Fruit fly (Drosophila melanogaster): ENCODE measurements around the gene RhoGAP68F.

Gene RhoGAP68F

dm6 chr3L:12111081-12111958, 27.3 kb upstream of the RhoGAP68F start (continued):
- TF ChIP-seq NFAT (GFP tag; IDR thresholded peaks at IDR 0.05) (no peak), mld (GFP tag; IDR thresholded peaks at IDR 0.05; ENCODE audit: partially characterized antibody) (no peak), tio (GFP tag; optimal IDR thresholded peaks at IDR 0.05) (peak; percentile 60), CG42726 (GFP tag; IDR thresholded peaks at IDR 0.05; ENCODE audit: partially characterized antibody) (no peak), Bteb2 (GFP tag; optimal IDR thresholded peaks at IDR 0.05) (peak; percentile 12), D19B (GFP tag; optimal IDR thresholded peaks at IDR 0.05) (no peak), Sry-β (GFP tag; optimal IDR thresholded peaks at IDR 0.05) (no peak), HmgZ (tag; optimal IDR thresholded peaks at IDR 0.05) (peak; percentile 21), CG7928 (GFP tag; optimal IDR thresholded peaks at IDR 0.05) (no peak), gem (tag; optimal IDR thresholded peaks at IDR 0.05) (peak; percentile 94), CG8290 (GFP tag; optimal IDR thresholded peaks at IDR 0.05) (peak; percentile 48), CG8290 (tag; optimal IDR thresholded peaks at IDR 0.05) (no peak), CG7271 (tag; optimal IDR thresholded peaks at IDR 0.05) (peak; percentile 84), Ptx1 (GFP tag; IDR thresholded peaks at IDR 0.05) (peak; percentile 80), CG2199 (GFP tag; IDR thresholded peaks at IDR 0.05) (peak; percentile 74; the same call in 1 of the 3 replicates), Vsx1 (GFP tag; optimal IDR thresholded peaks at IDR 0.05) (peak; percentile 69), toy (GFP tag; IDR thresholded peaks at IDR 0.05) (no peak), HLH4C (GFP tag; IDR thresholded peaks at IDR 0.05; ENCODE audit: partially characterized antibody) (no peak), CG9215 (GFP tag; IDR thresholded peaks at IDR 0.05) (no peak), E2f1 (GFP tag; IDR thresholded peaks at IDR 0.05) (peak; percentile 82), Atf-2 (GFP tag; optimal IDR thresholded peaks at IDR 0.05) (no peak), CG11398 (GFP tag; optimal IDR thresholded peaks at IDR 0.05) (peak; percentile 36), Gsc (GFP tag; IDR thresholded peaks at IDR 0.05) (no peak), ATbp (GFP tag; optimal IDR thresholded peaks at IDR 0.05) (peak; percentile 47), Ets97D (GFP tag; optimal IDR thresholded peaks at IDR 0.05) (no peak), CG12104 (GFP tag; optimal IDR thresholded peaks at IDR 0.05) (peak; percentile 72), Hsf (GFP tag; optimal IDR thresholded peaks at IDR 0.05) (peak; percentile 49), Poxn (GFP tag; IDR thresholded peaks at IDR 0.05) (no peak), CG13287 (GFP tag; IDR thresholded peaks at IDR 0.05; ENCODE audit: partially characterized antibody) (no peak), CG4730 (GFP tag; IDR thresholded peaks at IDR 0.05) (peak; percentile 67), Chrac-16 (GFP tag; optimal IDR thresholded peaks at IDR 0.05) (peak; percentile 78), Asciz (GFP tag; optimal IDR thresholded peaks at IDR 0.05) (peak; percentile 83), gsb-n (tag; optimal IDR thresholded peaks at IDR 0.05) (peak; percentile 88), prd (optimal IDR thresholded peaks at IDR 0.05) (no peak), prd (GFP tag; IDR thresholded peaks at IDR 0.05) (peak; percentile 71), pho (GFP tag; optimal IDR thresholded peaks at IDR 0.05) (no peak), Bdp1 (GFP tag; optimal IDR thresholded peaks at IDR 0.05) (no peak), phol (tag; optimal IDR thresholded peaks at IDR 0.05) (peak; percentile 92), CG5245 (GFP tag; optimal IDR thresholded peaks at IDR 0.05) (peak; percentile 54), br (optimal IDR thresholded peaks at IDR 0.05) (no peak), usp (GFP tag; optimal IDR thresholded peaks at IDR 0.05) (no peak), Aef1 (GFP tag; IDR thresholded peaks at IDR 0.05) (peak; percentile 55), ems (GFP tag; optimal IDR thresholded peaks at IDR 0.05) (peak; percentile 59), CG11456 (GFP tag; IDR thresholded peaks at IDR 0.05) (no peak), CG43689 (GFP tag; IDR thresholded peaks at IDR 0.05) (no peak), CG6765 (GFP tag; optimal IDR thresholded peaks at IDR 0.05) (peak; percentile 24), jumu (GFP tag; optimal IDR thresholded peaks at IDR 0.05) (peak; percentile 0), Sry-δ (GFP tag; optimal IDR thresholded peaks at IDR 0.05) (no peak), CG2712 (tag; optimal IDR thresholded peaks at IDR 0.05) (peak; percentile 97), Tbp (GFP tag; optimal IDR thresholded peaks at IDR 0.05) (no peak), nau (GFP tag; optimal IDR thresholded peaks at IDR 0.05) (no peak)

Measured in whole organism, embryonic.